Fruit fly (Drosophila melanogaster) whole organism, adult: Measurements from ENCODE around the gene RpS8.

Experiments
- CG1620 ChIP-seq: fragments of 200-800 bp; sonication (Bioruptor generic); optimal IDR thresholded peaks from 2 replicates; lab custom pipeline; 2016; ENCODE audit warnings: missing biosample characterization, missing genetic modification characterization
- CG5204 ChIP-seq: fragments of 200-800 bp; sonication (Bioruptor generic); optimal IDR thresholded peaks from 2 replicates; lab custom pipeline; 2016; ENCODE audit warnings: missing biosample characterization, missing genetic modification characterization
- CG7045 ChIP-seq: fragments of 200-800 bp; sonication (Bioruptor generic); optimal IDR thresholded peaks from 2 replicates; lab custom pipeline; 2017; ENCODE audit warnings: missing biosample characterization, mild to moderate bottlenecking, missing genetic modification characterization
- Hr96 ChIP-seq: fragments of 200-800 bp; sonication (Bioruptor generic); optimal IDR thresholded peaks from 2 replicates; lab custom pipeline; 2016; ENCODE audit warnings: missing biosample characterization, missing genetic modification characterization
- Mnt ChIP-seq: fragments of 200-800 bp; sonication (Bioruptor generic); optimal IDR thresholded peaks from 2 replicates; lab custom pipeline; 2016; ENCODE audit warnings: missing biosample characterization, mild to moderate bottlenecking, missing genetic modification characterization
- cic ChIP-seq: fragments of 200-800 bp; sonication (Bioruptor generic); optimal IDR thresholded peaks from 2 replicates; lab custom pipeline; 2017; ENCODE audit warnings: missing biosample characterization, mild to moderate bottlenecking, missing genetic modification characterization, moderate library complexity
- cnc ChIP-seq, 2 experiments: fragments of >200 bp; optimal IDR thresholded peaks; 2 replicates each; lab custom pipeline; 2017
- kay ChIP-seq: fragments of 200-800 bp; sonication (Bioruptor generic); peaks from one replicate; lab custom pipeline; 2016; ENCODE audit warnings: missing biosample characterization, missing genetic modification characterization, borderline replicate concordance
- ovo ChIP-seq: fragments of 200-800 bp; sonication (Bioruptor generic); optimal IDR thresholded peaks from 2 replicates; lab custom pipeline; 2016; ENCODE audit warnings: missing biosample characterization, missing genetic modification characterization
- pad ChIP-seq: fragments of 200-800 bp; sonication (Bioruptor generic); optimal IDR thresholded peaks from 3 replicates; lab custom pipeline; 2017; ENCODE audit warnings: missing biosample characterization, missing genetic modification characterization, mild to moderate bottlenecking, moderate library complexity, missing genetic modification reagents
- tj ChIP-seq: fragments of 200-800 bp; sonication (Bioruptor generic); optimal IDR thresholded peaks from 3 replicates; lab custom pipeline; 2017; ENCODE audit warnings: missing biosample characterization, mild to moderate bottlenecking, missing genetic modification characterization, moderate library complexity
- toe ChIP-seq: fragments of 200-800 bp; sonication (Bioruptor generic); optimal IDR thresholded peaks from 2 replicates; lab custom pipeline; 2016; ENCODE audit warnings: missing biosample characterization, missing genetic modification characterization

DNA sequence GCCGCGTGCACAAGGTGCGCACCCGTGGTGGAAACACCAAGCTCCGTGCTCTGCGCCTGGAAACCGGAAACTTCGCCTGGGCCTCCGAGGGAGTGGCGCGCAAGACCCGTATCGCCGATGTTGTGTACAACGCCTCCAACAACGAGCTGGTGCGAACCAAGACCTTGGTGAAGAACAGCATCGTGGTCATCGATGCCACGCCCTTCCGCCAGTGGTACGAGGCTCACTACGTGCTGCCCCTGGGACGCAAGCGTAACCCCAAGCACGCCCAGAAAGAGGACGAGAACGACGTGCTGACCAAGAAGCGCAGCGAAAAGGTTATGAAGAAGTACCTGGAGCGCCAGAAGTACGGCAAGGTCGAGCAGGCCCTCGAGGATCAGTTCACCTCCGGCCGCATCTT lies 1.4 kb downstream of the RpS8 start:
- TF ChIP-seq cnc (optimal IDR thresholded peaks at IDR 0.05; lab: Kevin White, UChicago): no peak
- no peak for TF ChIP-seq Mnt (GFP tag; lab: Kevin White, UChicago)
- TF ChIP-seq tj: no peak
- TF ChIP-seq ovo: no peak
- no peak for TF ChIP-seq pad (GFP tag; lab: Kevin White, UChicago)
- TF ChIP-seq toe: no peak
- no peak for TF ChIP-seq kay (GFP tag; lab: Kevin White, UChicago)
- TF ChIP-seq CG1620: no peak
- TF ChIP-seq cic: no peak
- TF ChIP-seq Hr96: no peak
- no peak for TF ChIP-seq CG5204 (GFP tag; lab: Kevin White, UChicago)
- no peak for TF ChIP-seq CG7045 (GFP tag; lab: Kevin White, UChicago)
